Fruit fly (Drosophila melanogaster): ENCODE measurements around the gene CG17359.

DNA sequence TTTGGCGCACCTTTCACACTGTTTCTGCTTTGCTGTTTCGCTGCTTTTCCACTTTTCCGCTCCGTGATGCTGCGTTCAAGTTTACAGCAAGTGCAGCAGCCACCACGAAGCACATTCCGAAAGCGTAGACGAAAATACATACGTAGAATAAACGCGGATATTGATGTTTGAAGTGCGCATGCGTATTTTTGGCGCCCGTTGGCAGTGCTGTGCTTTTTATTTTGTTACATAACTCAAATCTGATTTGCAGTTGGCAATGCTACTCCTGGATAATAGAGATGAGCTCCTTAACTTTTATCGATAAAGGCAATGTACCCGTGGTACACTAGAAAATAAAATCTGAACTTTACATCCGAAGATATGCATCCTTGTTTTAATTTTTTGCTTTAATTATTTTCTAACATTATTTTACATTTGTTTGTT lies 7.7 kb upstream of the CG17359 start:
- TF ChIP-seq CG8478 (optimal IDR thresholded peaks at IDR 0.05) (no peak), CTCF (optimal IDR thresholded peaks at IDR 0.05) (no peak)
